Fruit fly (Drosophila melanogaster): Measurements from ENCODE around the gene larp.

The larp gene

dm6 chr3R:28339654-28340605 lies 3.7 kb upstream of the larp start, which contains the start of the genes Gfat2 and Moca-cyp (continued):
- TF ChIP-seq CG32532 (GFP tag; IDR thresholded peaks at IDR 0.05) (peak; percentile 68), Atf-2 (GFP tag; optimal IDR thresholded peaks at IDR 0.05) (no peak), CG3407 (GFP tag; optimal IDR thresholded peaks at IDR 0.05) (peak; percentile 14), PHDP (tag; optimal IDR thresholded peaks at IDR 0.05) (peak; percentile 75), pnt (GFP tag; optimal IDR thresholded peaks at IDR 0.05) (peak; percentile 8)

- 0 out of 2 replicates have a peak, but pooled peaks have one; percentile 38 for TF ChIP-seq bowl (GFP tag; IDR thresholded peaks at IDR 0.05)
- peak; percentile 70 for TF ChIP-seq schlank (tag; optimal IDR thresholded peaks at IDR 0.05)
- peak; percentile 47 for TF ChIP-seq nom (GFP tag; optimal IDR thresholded peaks at IDR 0.05)
- peak; percentile 72 for TF ChIP-seq D (optimal IDR thresholded peaks at IDR 0.05)
- peak; percentile 46 for TF ChIP-seq D (GFP tag; optimal IDR thresholded peaks at IDR 0.05)
- no peak; the same call in 1 of the 2 replicates for TF ChIP-seq rib (GFP tag; IDR thresholded peaks at IDR 0.05)
- peak; percentile 50 for TF ChIP-seq slou (GFP tag; optimal IDR thresholded peaks at IDR 0.05)
- peak; percentile 34 for TF ChIP-seq CG9797 (GFP tag; optimal IDR thresholded peaks at IDR 0.05)
- TF ChIP-seq dmrt99B (tag; optimal IDR thresholded peaks at IDR 0.05): peak; percentile 62
- TF ChIP-seq lov (optimal IDR thresholded peaks at IDR 0.05): no peak
- peak; percentile 49; the same call in 1 of the 3 replicates for TF ChIP-seq lov (GFP tag; IDR thresholded peaks at IDR 0.05)
- peak; percentile 28; the same call in 1 of the 3 replicates for TF ChIP-seq CG14050 (GFP tag; IDR thresholded peaks at IDR 0.05)
- peak; percentile 35 for TF ChIP-seq ac (GFP tag; optimal IDR thresholded peaks at IDR 0.05)
- peak; percentile 97 for TF ChIP-seq sens (GFP tag)
- TF ChIP-seq kay (GFP tag; optimal IDR thresholded peaks at IDR 0.05): peak; percentile 12
- no peak for TF ChIP-seq nerfin-2 (GFP tag; IDR thresholded peaks at IDR 0.05; ENCODE audit: partially characterized antibody)
- no peak for TF ChIP-seq Lpt (GFP tag; optimal IDR thresholded peaks at IDR 0.05)
- TF ChIP-seq Dip3 (GFP tag; optimal IDR thresholded peaks at IDR 0.05): peak; percentile 57
- TF ChIP-seq HLH3B (GFP tag; IDR thresholded peaks at IDR 0.05): peak; percentile 65
- peak; percentile 36 for TF ChIP-seq salm (tag; optimal IDR thresholded peaks at IDR 0.05)
- TF ChIP-seq CG3407 (GFP tag; optimal IDR thresholded peaks at IDR 0.05): peak; percentile 70
- no peak for TF ChIP-seq CG1832 (GFP tag; optimal IDR thresholded peaks at IDR 0.05)
- peak; percentile 51 for TF ChIP-seq lbe (GFP tag; optimal IDR thresholded peaks at IDR 0.05)
- TF ChIP-seq Sox100B (GFP tag; optimal IDR thresholded peaks at IDR 0.05): peak; percentile 80
- TF ChIP-seq CG18599 (GFP tag; optimal IDR thresholded peaks at IDR 0.05): peak; percentile 56
- TF ChIP-seq CG14710 (tag; optimal IDR thresholded peaks at IDR 0.05): peak; percentile 81
- TF ChIP-seq CG6654 (GFP tag; optimal IDR thresholded peaks at IDR 0.05): peak; percentile 47
- peak; percentile 82 for TF ChIP-seq HHEX (GFP tag; optimal IDR thresholded peaks at IDR 0.05)
- peak; percentile 75 for TF ChIP-seq CG15514 (GFP tag; optimal IDR thresholded peaks at IDR 0.05)
- TF ChIP-seq lola (GFP tag; optimal IDR thresholded peaks at IDR 0.05): peak in 1 of 3 experiments; percentile 84
- TF ChIP-seq NfI (GFP tag; optimal IDR thresholded peaks at IDR 0.05): peak; percentile 80
- TF ChIP-seq scrt (GFP tag; optimal IDR thresholded peaks at IDR 0.05): peak; percentile 76
- peak; percentile 32; the same call in 1 of the 2 replicates for TF ChIP-seq danr (GFP tag; IDR thresholded peaks at IDR 0.05)
- TF ChIP-seq ewg (GFP tag; optimal IDR thresholded peaks at IDR 0.05): peak; percentile 39
- TF ChIP-seq Jarid2 (GFP tag; optimal IDR thresholded peaks at IDR 0.05): peak; percentile 70
- peak; percentile 66; the same call in 2 of the 3 replicates for TF ChIP-seq Optix (GFP tag; IDR thresholded peaks at IDR 0.05)
- TF ChIP-seq Opbp (GFP tag; IDR thresholded peaks at IDR 0.05; ENCODE audit: partially characterized antibody): 0 out of 3 replicates have a peak, but pooled peaks have one; percentile 42
- TF ChIP-seq CG15601 (tag; optimal IDR thresholded peaks at IDR 0.05): peak; percentile 78
- TF ChIP-seq CG1529 (GFP tag; optimal IDR thresholded peaks at IDR 0.05): peak; percentile 64
- peak; percentile 83 for TF ChIP-seq CG9727 (GFP tag; optimal IDR thresholded peaks at IDR 0.05)
- peak; percentile 77 for TF ChIP-seq Rfx (GFP tag; IDR thresholded peaks at IDR 0.05)
Measured at dm6 chr3R:28335462-28335998, 710 bp downstream of the larp start.

Measured in whole organism, embryonic.